Worm (Caenorhabditis elegans) whole organism, L3 larva: ENCODE results near the gene srw-71.
A peak's percentile ranks its signal among the peaks of the same experiment; 100 is the strongest.

Experiments
- R02D3.7 ChIP-seq: fragments of 150-350 bp; optimal IDR thresholded peaks from 2 replicates; lab custom pipeline; 2014; ENCODE audit warnings: missing biosample characterization, missing genetic modification characterization
- ZK546.5 ChIP-seq: sonication (generic microtip); optimal IDR thresholded peaks from 2 replicates; lab custom pipeline; 2017; ENCODE audit warnings: missing biosample characterization, missing genetic modification characterization
- aly-2 ChIP-seq: fragments of 150-350 bp; optimal IDR thresholded peaks from 2 replicates; lab custom pipeline; 2014; ENCODE audit warnings: missing biosample characterization, missing genetic modification characterization
- ama-1 ChIP-seq: fragments of 150-350 bp; optimal IDR thresholded peaks from 2 replicates; lab custom pipeline; 2018
- ceh-16 ChIP-seq: sonication (generic microtip); optimal IDR thresholded peaks from 2 replicates; lab custom pipeline; 2017; ENCODE audit warnings: missing biosample characterization, missing genetic modification characterization
- ceh-28 ChIP-seq: fragments of 150-350 bp; optimal IDR thresholded peaks from 2 replicates; lab custom pipeline; 2014; ENCODE audit warnings: missing biosample characterization, missing genetic modification reagents, missing genetic modification characterization
- ceh-82 ChIP-seq: fragments of 150-350 bp; optimal IDR thresholded peaks from 2 replicates; lab custom pipeline; 2014; ENCODE audit warnings: missing biosample characterization, missing genetic modification characterization
- ceh-9 ChIP-seq: sonication (generic microtip); optimal IDR thresholded peaks from 2 replicates; lab custom pipeline; 2018; ENCODE audit warnings: missing biosample characterization, missing genetic modification characterization
- daf-12 ChIP-seq: fragments of 150-350 bp; optimal IDR thresholded peaks from 2 replicates; lab custom pipeline; 2014; ENCODE audit warnings: missing biosample characterization, missing genetic modification reagents, missing genetic modification characterization
- egl-27 ChIP-seq: sonication (generic microtip); optimal IDR thresholded peaks from 4 replicates; lab custom pipeline; 2017; ENCODE audit warnings: missing biosample characterization, missing genetic modification reagents, missing genetic modification characterization
- egl-5 ChIP-seq: fragments of 150-350 bp; optimal IDR thresholded peaks from 2 replicates; lab custom pipeline; 2017; ENCODE audit warnings: missing biosample characterization, missing genetic modification reagents, missing genetic modification characterization, inconsistent platforms
- elt-1 ChIP-seq: fragments of 150-350 bp; optimal IDR thresholded peaks from 2 replicates; lab custom pipeline; 2014; ENCODE audit warnings: missing biosample characterization, missing genetic modification characterization
- elt-2 ChIP-seq: sonication (generic microtip); optimal IDR thresholded peaks from 2 replicates; lab custom pipeline; 2016; ENCODE audit warnings: missing genetic modification reagents, mild to moderate bottlenecking, missing genetic modification characterization, missing compliant biosample characterization
- elt-3 ChIP-seq, 3 experiments: fragments of 150-350 bp in 1 of 3; sonication (generic microtip) in 2 of 3; optimal IDR thresholded peaks; 2 replicates in 2 of 3; 4 replicates in 1 of 3; lab custom pipeline; 2014 to 2017; ENCODE audit warnings: missing biosample characterization in 3 of 3, missing genetic modification characterization in 3 of 3
- eor-1 ChIP-seq, 2 experiments: fragments of 150-350 bp; optimal IDR thresholded peaks; 2 replicates each; lab custom pipeline; 2014 to 2018; ENCODE audit warnings: missing biosample characterization in 2 of 2, missing genetic modification characterization in 2 of 2
- fkh-10 ChIP-seq: sonication (generic microtip); optimal IDR thresholded peaks from 2 replicates; lab custom pipeline; 2017; ENCODE audit warnings: missing biosample characterization, missing genetic modification reagents, missing genetic modification characterization
- fkh-2 ChIP-seq: fragments of 150-350 bp; optimal IDR thresholded peaks from 2 replicates; lab custom pipeline; 2014; ENCODE audit warnings: missing biosample characterization, missing genetic modification reagents, missing genetic modification characterization
- fos-1 ChIP-seq: fragments of 150-350 bp; optimal IDR thresholded peaks from 2 replicates; lab custom pipeline; 2014; ENCODE audit warnings: missing biosample characterization, missing genetic modification characterization
- hmg-11 ChIP-seq: sonication (generic microtip); optimal IDR thresholded peaks from 2 replicates; lab custom pipeline; 2016; ENCODE audit warnings: missing genetic modification characterization, missing compliant biosample characterization
- jun-1 ChIP-seq: fragments of 150-350 bp; optimal IDR thresholded peaks from 2 replicates; lab custom pipeline; 2014; ENCODE audit warnings: missing biosample characterization, missing genetic modification reagents, missing genetic modification characterization
- lin-15B ChIP-seq: fragments of 150-350 bp; optimal IDR thresholded peaks from 2 replicates; lab custom pipeline; 2014; ENCODE audit warnings: missing biosample characterization, missing genetic modification characterization
- lin-39 ChIP-seq: fragments of 150-350 bp; optimal IDR thresholded peaks from 2 replicates; lab custom pipeline; 2018; ENCODE audit warnings: missing biosample characterization, missing genetic modification reagents, missing genetic modification characterization
- lsy-12 ChIP-seq: sonication (generic microtip); optimal IDR thresholded peaks from 2 replicates; lab custom pipeline; 2016; ENCODE audit warnings: mild to moderate bottlenecking, missing genetic modification characterization, missing compliant biosample characterization
- mdl-1 ChIP-seq: fragments of 150-350 bp; optimal IDR thresholded peaks from 2 replicates; lab custom pipeline; 2014; ENCODE audit warnings: missing biosample characterization, missing genetic modification characterization
- nfya-1 ChIP-seq: sonication (generic microtip); optimal IDR thresholded peaks from 2 replicates; lab custom pipeline; 2017; ENCODE audit warnings: missing genetic modification characterization, mild to moderate bottlenecking, missing compliant biosample characterization, antibody characterized with exemption, moderate library complexity; ENCODE audit not compliant: insufficient read depth
- nhr-11 ChIP-seq: fragments of 150-350 bp; optimal IDR thresholded peaks from 2 replicates; lab custom pipeline; 2014; ENCODE audit warnings: missing biosample characterization, missing genetic modification characterization
- nhr-12 ChIP-seq: fragments of 150-350 bp; optimal IDR thresholded peaks from 2 replicates; lab custom pipeline; 2014; ENCODE audit warnings: missing biosample characterization, missing genetic modification characterization
- nhr-23 ChIP-seq: fragments of 150-350 bp; optimal IDR thresholded peaks from 2 replicates; lab custom pipeline; 2014; ENCODE audit warnings: missing biosample characterization, missing genetic modification reagents, missing genetic modification characterization
- nhr-237 ChIP-seq: fragments of 150-350 bp; optimal IDR thresholded peaks from 2 replicates; lab custom pipeline; 2014; ENCODE audit warnings: missing biosample characterization, missing genetic modification characterization
- nhr-25 ChIP-seq: sonication (generic microtip); optimal IDR thresholded peaks from 2 replicates; lab custom pipeline; 2017; ENCODE audit warnings: missing biosample characterization, missing genetic modification characterization
- nhr-28 ChIP-seq: fragments of 150-350 bp; optimal IDR thresholded peaks from 2 replicates; lab custom pipeline; 2014; ENCODE audit warnings: missing biosample characterization, missing genetic modification characterization
- nhr-43 ChIP-seq: sonication (generic microtip); optimal IDR thresholded peaks from 2 replicates; lab custom pipeline; 2016; ENCODE audit warnings: mild to moderate bottlenecking, missing genetic modification characterization, missing compliant biosample characterization; ENCODE audit not compliant: poor library complexity, severe bottlenecking
- nhr-67 ChIP-seq: fragments of 150-350 bp; optimal IDR thresholded peaks from 2 replicates; lab custom pipeline; 2014; ENCODE audit warnings: missing biosample characterization, missing genetic modification characterization
- nhr-76 ChIP-seq: fragments of 150-350 bp; sonication (generic microtip); optimal IDR thresholded peaks from 5 replicates; lab custom pipeline; 2014; ENCODE audit warnings: missing biosample characterization, missing genetic modification characterization
- nhr-77 ChIP-seq: fragments of 150-350 bp; optimal IDR thresholded peaks from 2 replicates; lab custom pipeline; 2014; ENCODE audit warnings: missing biosample characterization, missing genetic modification characterization
- pha-4 ChIP-seq: fragments of 150-350 bp; optimal IDR thresholded peaks from 2 replicates; lab custom pipeline; 2014; ENCODE audit warnings: missing biosample characterization, missing genetic modification reagents, missing genetic modification characterization
- pqm-1 ChIP-seq: fragments of 150-350 bp; optimal IDR thresholded peaks from 2 replicates; lab custom pipeline; 2017; ENCODE audit warnings: missing biosample characterization, missing genetic modification characterization, inconsistent platforms
- sea-2 ChIP-seq: fragments of 150-350 bp; sonication (generic microtip); optimal IDR thresholded peaks from 4 replicates; lab custom pipeline; 2014; ENCODE audit warnings: missing biosample characterization, missing genetic modification reagents, missing genetic modification characterization
- skn-1 ChIP-seq: fragments of 150-350 bp; optimal IDR thresholded peaks from 2 replicates; lab custom pipeline; 2014; ENCODE audit warnings: missing biosample characterization, missing genetic modification characterization
- snpc-4 ChIP-seq: fragments of 150-350 bp; optimal IDR thresholded peaks from 2 replicates; lab custom pipeline; 2014; ENCODE audit warnings: missing biosample characterization, missing genetic modification characterization
- tbx-2 ChIP-seq: sonication (generic microtip); optimal IDR thresholded peaks from 2 replicates; lab custom pipeline; 2016; ENCODE audit warnings: mild to moderate bottlenecking, missing genetic modification characterization, missing compliant biosample characterization
- unc-62 ChIP-seq: fragments of 150-350 bp; sonication (generic microtip); optimal IDR thresholded peaks from 4 replicates; lab custom pipeline; 2014; ENCODE audit warnings: missing biosample characterization, missing genetic modification reagents, missing genetic modification characterization
- zag-1 ChIP-seq: fragments of 150-350 bp; optimal IDR thresholded peaks from 2 replicates; lab custom pipeline; 2014; ENCODE audit warnings: missing biosample characterization, missing genetic modification characterization
- ztf-11 ChIP-seq: fragments of 150-350 bp; optimal IDR thresholded peaks from 2 replicates; lab custom pipeline; 2014; ENCODE audit warnings: missing biosample characterization, missing genetic modification characterization
- ztf-4 ChIP-seq: fragments of 150-350 bp; optimal IDR thresholded peaks from 2 replicates; lab custom pipeline; 2014; ENCODE audit warnings: missing biosample characterization, missing genetic modification characterization

srw-71 gene

ce11 chrV:7437985-7438384 lies 7.1 kb upstream of the srw-71 start, which contains the start of gene F25E5.16:
F25E5.16 (plus strand) TSS chrV:7438285.
- no peak for TF ChIP-seq lin-39 (tag; lab: Kevin White, UChicago)
- no peak for TF ChIP-seq ceh-9 (tag; lab: Kevin White, UChicago)
- TF ChIP-seq, all 47 proteins: peak for 0

ce11 chrV:7437538-7437937 lies 6.6 kb upstream of the srw-71 start, which contains the start of gene F25E5.9:
F25E5.9 (minus strand) TSS chrV:7437919.
- TF ChIP-seq elt-2 (tag; lab: Kevin White, UChicago) (no peak), elt-1 (tag; lab: Kevin White, UChicago) (no peak), ceh-28 (tag; lab: Kevin White, UChicago) (no peak), nhr-23 (tag; lab: Kevin White, UChicago) (no peak), nhr-76 (tag; lab: Kevin White, UChicago) (no peak), nhr-77 (no peak), eor-1 (tag; optimal IDR thresholded peaks at IDR 0.05; lab: Kevin White, UChicago) (no peak), skn-1 (no peak), tbx-2 (tag; lab: Kevin White, UChicago) (no peak), fkh-2 (tag; lab: Kevin White, UChicago) (no peak), daf-12 (tag; lab: Kevin White, UChicago) (no peak), pqm-1 (no peak), nhr-12 (tag; lab: Kevin White, UChicago) (no peak), ztf-11 (tag; lab: Kevin White, UChicago) (no peak), nhr-67 (no peak), jun-1 (tag; lab: Kevin White, UChicago) (no peak), ztf-4 (no peak), ceh-16 (no peak), ama-1 (lab: Kevin White, UChicago) (peak; percentile 10), pha-4 (no peak), hmg-11 (tag; lab: Kevin White, UChicago) (no peak), unc-62 (GFP tag; lab: Kevin White, UChicago) (no peak), nhr-25 (no peak), ZK546.5 (tag; lab: Kevin White, UChicago) (no peak), nhr-43 (tag; lab: Kevin White, UChicago) (no peak), nhr-237 (no peak), egl-5 (tag; lab: Kevin White, UChicago) (no peak), ceh-82 (tag; lab: Kevin White, UChicago) (no peak), lsy-12 (tag; lab: Kevin White, UChicago) (no peak), sea-2 (GFP tag; lab: Kevin White, UChicago) (no peak), mdl-1 (tag; lab: Kevin White, UChicago) (no peak), egl-27 (no peak), R02D3.7 (tag; lab: Kevin White, UChicago) (no peak), zag-1 (tag; lab: Kevin White, UChicago) (no peak), aly-2 (tag; lab: Kevin White, UChicago) (no peak), nfya-1 (tag; lab: Kevin White, UChicago) (peak; percentile 51), lin-15B (tag; lab: Kevin White, UChicago) (peak; percentile 7), ceh-9 (tag; lab: Kevin White, UChicago) (no peak), fos-1 (tag; lab: Kevin White, UChicago) (no peak), snpc-4 (peak; percentile 32), lin-39 (tag; lab: Kevin White, UChicago) (peak; percentile 3), fkh-10 (peak; percentile 28), nhr-28 (tag; lab: Kevin White, UChicago) (no peak), elt-3 (tag; optimal IDR thresholded peaks at IDR 0.05; lab: Kevin White, UChicago) (no peak), nhr-11 (tag; lab: Kevin White, UChicago) (no peak)
